Worm (Caenorhabditis elegans) whole organism, L2 larva: ENCODE data around the gene Y37E11AM.2.

Source experiments
- lin-39 ChIP-seq: fragments of 150-350 bp; optimal IDR thresholded peaks from 2 replicates; lab custom pipeline; 2014; ENCODE audit warnings: missing biosample characterization, missing genetic modification reagents, missing genetic modification characterization
- nhr-12 ChIP-seq: fragments of 150-350 bp; optimal IDR thresholded peaks from 2 replicates; lab custom pipeline; 2014; ENCODE audit warnings: missing biosample characterization, missing genetic modification characterization

DNA sequence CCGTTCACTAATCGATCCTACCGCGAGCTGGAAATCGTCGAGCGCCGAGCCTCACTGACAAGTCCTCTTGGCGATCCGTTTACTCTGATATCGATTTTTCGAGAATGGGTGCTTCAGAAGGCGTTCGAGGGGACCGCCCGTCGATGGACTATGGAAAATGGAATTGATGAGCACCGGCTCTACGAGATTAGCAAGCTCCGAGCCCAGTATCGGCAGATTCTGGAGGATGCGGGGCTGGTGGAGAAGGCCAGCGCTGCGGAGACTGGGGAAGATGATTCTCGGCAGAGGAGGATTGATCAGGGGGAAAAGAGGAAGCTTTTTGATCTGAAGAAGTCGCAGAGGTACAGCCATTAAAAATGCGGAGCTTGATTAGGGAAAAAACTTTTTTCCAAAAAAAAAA is 6.2 kb upstream of the Y37E11AM.2 start:
- no peak for TF ChIP-seq nhr-12 (tag; lab: Kevin White, UChicago)
- no peak for TF ChIP-seq lin-39 (tag; lab: Kevin White, UChicago)
